Fruit fly (Drosophila melanogaster): Measurements from ENCODE around the gene Flad2.

Gene Flad2

dm6 chr2L:13373435-13374242 lies 38.7 kb upstream of the Flad2 start, which contains the start of the genes Bdp1 and CG6565 (continued):
- TF ChIP-seq Six4 (GFP tag; optimal IDR thresholded peaks at IDR 0.05) (peak; percentile 96), Doc2 (GFP tag; IDR thresholded peaks at IDR 0.05) (peak; percentile 91), slp2 (GFP tag; optimal IDR thresholded peaks at IDR 0.05) (peak; percentile 99), Dp (GFP tag; optimal IDR thresholded peaks at IDR 0.05) (peak; percentile 25), slbo (GFP tag; IDR thresholded peaks at IDR 0.05) (peak; percentile 98), CG3995 (GFP tag; optimal IDR thresholded peaks at IDR 0.05) (peak; percentile 95), sc (optimal IDR thresholded peaks at IDR 0.05) (no peak), sc (GFP tag; optimal IDR thresholded peaks at IDR 0.05) (peak; percentile 97), Jarid2 (GFP tag; optimal IDR thresholded peaks at IDR 0.05) (no peak), ci (GFP tag; IDR thresholded peaks at IDR 0.05) (peak; percentile 86), CG3407 (GFP tag; optimal IDR thresholded peaks at IDR 0.05) (peak; percentile 94), CG1602 (GFP tag; optimal IDR thresholded peaks at IDR 0.05) (peak; percentile 99), Ravus (GFP tag; IDR thresholded peaks at IDR 0.05) (peak; percentile 78), CG2202 (tag; optimal IDR thresholded peaks at IDR 0.05) (peak; percentile 90), ato (GFP tag; IDR thresholded peaks at IDR 0.05; ENCODE audit: partially characterized antibody) (no peak), CG7963 (GFP tag; IDR thresholded peaks at IDR 0.05; ENCODE audit: partially characterized antibody) (no peak), C15 (GFP tag; IDR thresholded peaks at IDR 0.05) (peak; percentile 86), sob (GFP tag; IDR thresholded peaks at IDR 0.05) (peak; percentile 97), CG34224 (GFP tag; IDR thresholded peaks at IDR 0.05; ENCODE audit: partially characterized antibody) (no peak), CG11560 (tag; IDR thresholded peaks at IDR 0.05) (peak; percentile 91), CG4404 (GFP tag; IDR thresholded peaks at IDR 0.05) (peak; percentile 98), Mad (GFP tag; optimal IDR thresholded peaks at IDR 0.05) (peak; percentile 97), Stat92E (GFP tag; optimal IDR thresholded peaks at IDR 0.05) (peak in 1 of 3 experiments; percentile 55), mam (GFP tag; optimal IDR thresholded peaks at IDR 0.05) (peak; percentile 99), crol (GFP tag; IDR thresholded peaks at IDR 0.05) (peak; percentile 94), Atf3 (GFP tag; optimal IDR thresholded peaks at IDR 0.05) (peak; percentile 98), CG31388 (GFP tag; optimal IDR thresholded peaks at IDR 0.05) (peak; percentile 95), sens (GFP tag) (peak; percentile 100), hth (optimal IDR thresholded peaks at IDR 0.05) (no peak), ab (GFP tag; optimal IDR thresholded peaks at IDR 0.05) (peak; percentile 97), lmd (GFP tag; IDR thresholded peaks at IDR 0.05) (peak; percentile 98), Hmx (GFP tag; optimal IDR thresholded peaks at IDR 0.05) (peak; percentile 93), maf-S (GFP tag; optimal IDR thresholded peaks at IDR 0.05) (peak; percentile 98), Neu2 (GFP tag; optimal IDR thresholded peaks at IDR 0.05; ENCODE audit: borderline replicate concordance) (peak; percentile 96), CG10366 (GFP tag; IDR thresholded peaks at IDR 0.05) (peak; percentile 94), lola (GFP tag; optimal IDR thresholded peaks at IDR 0.05) (peak in 1 of 3 experiments; percentile 97), CG6175 (GFP tag; IDR thresholded peaks at IDR 0.05) (peak; percentile 91), rib (GFP tag; IDR thresholded peaks at IDR 0.05) (peak; percentile 96), CG4854 (GFP tag; optimal IDR thresholded peaks at IDR 0.05) (peak; percentile 97), CG6813 (GFP tag; optimal IDR thresholded peaks at IDR 0.05) (peak; percentile 85), zfh2 (GFP tag; optimal IDR thresholded peaks at IDR 0.05) (peak; percentile 99), Dll (GFP tag; IDR thresholded peaks at IDR 0.05; ENCODE audit: partially characterized antibody) (0 out of 4 replicates have a peak, but pooled peaks have one; percentile 29), CG10209 (GFP tag; optimal IDR thresholded peaks at IDR 0.05) (peak; percentile 98), CG2678 (tag; optimal IDR thresholded peaks at IDR 0.05) (peak; percentile 97), pzg (GFP tag; optimal IDR thresholded peaks at IDR 0.05) (peak; percentile 49), so (GFP tag; IDR thresholded peaks at IDR 0.05) (peak; percentile 94), insv (GFP tag; optimal IDR thresholded peaks at IDR 0.05) (peak; percentile 60 to 75), Gsc (GFP tag; IDR thresholded peaks at IDR 0.05) (peak; percentile 95), Chrac-16 (GFP tag; optimal IDR thresholded peaks at IDR 0.05) (peak; percentile 98), CG16863 (GFP tag; optimal IDR thresholded peaks at IDR 0.05) (peak; percentile 98)

All from whole organism, embryonic.